Fruit fly (Drosophila melanogaster) whole organism, embryonic: Measurements from ENCODE around the gene TbCMF46.

Experiments
- Antp ChIP-seq: fragments of 200-800 bp; sonication (Bioruptor generic); optimal IDR thresholded peaks from 3 replicates; lab custom pipeline; 2016; ENCODE audit warnings: missing biosample characterization, missing genetic modification characterization
- Atf-2 ChIP-seq: fragments of 200-800 bp; sonication (Bioruptor generic); optimal IDR thresholded peaks from 2 replicates; lab custom pipeline; 2016; ENCODE audit warnings: missing biosample characterization, missing genetic modification characterization
- Bgb ChIP-seq: fragments of 200-800 bp; sonication (Bioruptor generic); IDR thresholded peaks from 2 replicates; pipeline ENCODE4 v1.3.6; 2022; ENCODE audit warnings: missing biosample characterization, missing genetic modification characterization; ENCODE audit not compliant: partially characterized antibody
- CG10209 ChIP-seq: fragments of 200-800 bp; sonication (Bioruptor generic); optimal IDR thresholded peaks from 3 replicates; lab custom pipeline; 2017; ENCODE audit warnings: missing biosample characterization, mild to moderate bottlenecking, missing genetic modification characterization, missing genetic modification reagents
- CG11456 ChIP-seq: fragments of 200-800 bp; sonication (Bioruptor generic); IDR thresholded peaks from 3 replicates; pipeline ENCODE4 v1.3.6; 2022; ENCODE audit warnings: missing biosample characterization, missing genetic modification characterization
- CG12659 ChIP-seq: fragments of 200-800 bp; sonication (Bioruptor generic); optimal IDR thresholded peaks from 3 replicates; lab custom pipeline; 2017; ENCODE audit warnings: mild to moderate bottlenecking, missing biosample characterization, missing genetic modification reagents, missing genetic modification characterization
- CG14014 ChIP-seq: fragments of 200-800 bp; sonication (Bioruptor generic); IDR thresholded peaks from 2 replicates; pipeline ENCODE4 v1.3.6; 2022; ENCODE audit warnings: missing biosample characterization, missing genetic modification characterization
- CG14965 ChIP-seq: fragments of 200-800 bp; sonication (Bioruptor generic); optimal IDR thresholded peaks from 2 replicates; lab custom pipeline; 2016; ENCODE audit warnings: missing biosample characterization, missing genetic modification characterization, borderline replicate concordance
- CG15269 ChIP-seq: fragments of 200-800 bp; sonication (Bioruptor generic); optimal IDR thresholded peaks from 2 replicates; lab custom pipeline; 2018; ENCODE audit warnings: missing biosample characterization, mild to moderate bottlenecking, missing genetic modification characterization, moderate library complexity
- CG15479 ChIP-seq: fragments of 200-800 bp; sonication (Bioruptor generic); optimal IDR thresholded peaks from 3 replicates; lab custom pipeline; 2019; ENCODE audit warnings: missing biosample characterization, mild to moderate bottlenecking, missing genetic modification characterization, moderate library complexity
- CG15601 ChIP-seq: fragments of 200-800 bp; sonication (Bioruptor generic); optimal IDR thresholded peaks from 3 replicates; lab custom pipeline; 2019; ENCODE audit warnings: missing biosample characterization, mild to moderate bottlenecking, missing genetic modification characterization, moderate library complexity
- CG16863 ChIP-seq: fragments of 200-800 bp; sonication (Bioruptor generic); optimal IDR thresholded peaks from 3 replicates; lab custom pipeline; 2016; ENCODE audit warnings: missing biosample characterization, missing genetic modification characterization
- CG18011 ChIP-seq: fragments of 200-800 bp; sonication (Bioruptor generic); optimal IDR thresholded peaks from 2 replicates; lab custom pipeline; 2017; ENCODE audit warnings: missing biosample characterization, missing genetic modification characterization, mild to moderate bottlenecking, moderate library complexity, missing genotype
- CG2712 ChIP-seq: fragments of 200-800 bp; optimal IDR thresholded peaks from 3 replicates; lab custom pipeline; 2019; ENCODE audit warnings: missing biosample characterization, mild to moderate bottlenecking, missing genetic modification characterization, moderate library complexity
- CG30403 ChIP-seq: fragments of 200-800 bp; sonication (Bioruptor generic); optimal IDR thresholded peaks from 3 replicates; lab custom pipeline; 2016; ENCODE audit warnings: missing biosample characterization, missing genetic modification characterization
- CG3281 ChIP-seq: fragments of 200-800 bp; sonication (Bioruptor generic); optimal IDR thresholded peaks from 3 replicates; lab custom pipeline; 2017; ENCODE audit warnings: missing biosample characterization, mild to moderate bottlenecking, missing genetic modification characterization
- CG3847 ChIP-seq: fragments of 200-800 bp; sonication (Bioruptor generic); IDR thresholded peaks from 2 replicates; pipeline ENCODE4 v1.3.6; 2022; ENCODE audit warnings: missing biosample characterization, missing genetic modification characterization
- CG4617 ChIP-seq: fragments of 200-800 bp; sonication (Bioruptor generic); optimal IDR thresholded peaks from 3 replicates; lab custom pipeline; 2016; ENCODE audit warnings: missing biosample characterization, missing genetic modification characterization, borderline replicate concordance
- CG7786 ChIP-seq: fragments of 200-800 bp; sonication (Bioruptor generic); optimal IDR thresholded peaks from 2 replicates; lab custom pipeline; 2016; ENCODE audit warnings: missing biosample characterization, missing genetic modification characterization
- CG9437 ChIP-seq: fragments of 200-800 bp; sonication (Bioruptor generic); optimal IDR thresholded peaks from 2 replicates; lab custom pipeline; 2018; ENCODE audit warnings: missing biosample characterization, mild to moderate bottlenecking, missing genetic modification characterization
- Deaf1 ChIP-seq: fragments of 200-800 bp; optimal IDR thresholded peaks from 3 replicates; lab custom pipeline; 2019; ENCODE audit warnings: missing biosample characterization, mild to moderate bottlenecking, missing genetic modification characterization, moderate library complexity
- Doc3 ChIP-seq: fragments of 200-800 bp; sonication (Bioruptor generic); IDR thresholded peaks from 3 replicates; pipeline ENCODE4 v1.3.6; 2022; ENCODE audit warnings: missing biosample characterization, missing genetic modification characterization; ENCODE audit not compliant: partially characterized antibody
- Ets97D ChIP-seq: fragments of 200-800 bp; sonication (Bioruptor generic); optimal IDR thresholded peaks from 3 replicates; lab custom pipeline; 2016; ENCODE audit warnings: missing biosample characterization, missing genetic modification characterization
- Jarid2 ChIP-seq: fragments of 200-800 bp; sonication (Bioruptor generic); optimal IDR thresholded peaks from 3 replicates; lab custom pipeline; 2017; ENCODE audit warnings: mild to moderate bottlenecking, missing biosample characterization, missing genetic modification reagents, missing genetic modification characterization
- Med ChIP-seq: fragments of 200-800 bp; sonication (Bioruptor generic); peaks from one replicate; lab custom pipeline; 2016; ENCODE audit warnings: missing biosample characterization, missing genetic modification characterization, mild to moderate bottlenecking, inconsistent platforms, moderate library complexity
- Meics ChIP-seq: fragments of 200-800 bp; sonication (Bioruptor generic); optimal IDR thresholded peaks from 2 replicates; lab custom pipeline; 2017; ENCODE audit warnings: missing biosample characterization, mild to moderate bottlenecking, missing genetic modification characterization
- Nf-YB ChIP-seq: fragments of 200-800 bp; sonication (Bioruptor generic); optimal IDR thresholded peaks from 3 replicates; lab custom pipeline; 2019; ENCODE audit warnings: missing biosample characterization, mild to moderate bottlenecking, missing genetic modification characterization, moderate library complexity
- Optix ChIP-seq: fragments of 200-800 bp; sonication (Bioruptor generic); IDR thresholded peaks from 3 replicates; pipeline ENCODE4 v1.3.6; 2022; ENCODE audit warnings: missing biosample characterization, missing genetic modification characterization
- Sox100B ChIP-seq: fragments of 200-800 bp; sonication (Bioruptor generic); optimal IDR thresholded peaks from 3 replicates; lab custom pipeline; 2018; ENCODE audit warnings: missing biosample characterization, mild to moderate bottlenecking, missing genetic modification characterization
- Spps ChIP-seq: fragments of 200-800 bp; sonication (Bioruptor generic); optimal IDR thresholded peaks from 2 replicates; lab custom pipeline; 2018; ENCODE audit warnings: missing biosample characterization, mild to moderate bottlenecking, missing genetic modification characterization
- TFAM ChIP-seq: fragments of 200-800 bp; sonication (Bioruptor generic); optimal IDR thresholded peaks from 2 replicates; lab custom pipeline; 2017; ENCODE audit warnings: missing biosample characterization, missing genetic modification characterization, inconsistent platforms
- ab ChIP-seq: fragments of 200-800 bp; sonication (Bioruptor generic); optimal IDR thresholded peaks from 2 replicates; lab custom pipeline; 2016; ENCODE audit warnings: missing biosample characterization, missing genetic modification characterization
- az2 ChIP-seq: fragments of 200-800 bp; sonication (Bioruptor generic); optimal IDR thresholded peaks from 3 replicates; lab custom pipeline; 2016; ENCODE audit warnings: missing biosample characterization, missing genetic modification characterization
- bowl ChIP-seq: fragments of 200-800 bp; sonication (Bioruptor generic); IDR thresholded peaks from 2 replicates; pipeline ENCODE4 v1.3.6; 2022; ENCODE audit warnings: missing biosample characterization, missing genetic modification characterization
- btn ChIP-seq: fragments of 200-800 bp; sonication (Bioruptor generic); optimal IDR thresholded peaks from 2 replicates; lab custom pipeline; 2016; ENCODE audit warnings: missing biosample characterization, missing genetic modification characterization
- cad ChIP-seq: fragments of >200 bp; optimal IDR thresholded peaks from 2 replicates; lab custom pipeline; 2017; ENCODE audit warnings: missing biosample characterization, missing genetic modification characterization
- ci ChIP-seq: fragments of 200-800 bp; sonication (Bioruptor generic); IDR thresholded peaks from 3 replicates; pipeline ENCODE4 v1.3.6; 2022; ENCODE audit warnings: missing biosample characterization, missing genetic modification characterization
- dmrt11E ChIP-seq: fragments of 200-800 bp; sonication (Bioruptor generic); optimal IDR thresholded peaks from 3 replicates; lab custom pipeline; 2018; ENCODE audit warnings: missing biosample characterization, mild to moderate bottlenecking, missing genetic modification characterization, moderate library complexity
- dpn ChIP-seq, 2 experiments: fragments of 200-800 bp; sonication (Bioruptor generic); optimal IDR thresholded peaks; 3 replicates each; lab custom pipeline; 2016; ENCODE audit warnings: missing biosample characterization in 2 of 2, missing genetic modification characterization in 2 of 2
- ind ChIP-seq: fragments of 200-800 bp; sonication (Bioruptor generic); optimal IDR thresholded peaks from 3 replicates; lab custom pipeline; 2016; ENCODE audit warnings: missing biosample characterization, missing genetic modification characterization
- kay ChIP-seq: fragments of 200-800 bp; sonication (Bioruptor generic); optimal IDR thresholded peaks from 2 replicates; lab custom pipeline; 2016; ENCODE audit warnings: missing biosample characterization, missing genetic modification characterization
- mld ChIP-seq: fragments of 200-800 bp; sonication (Bioruptor generic); IDR thresholded peaks from 3 replicates; pipeline ENCODE4 v1.3.6; 2022; ENCODE audit warnings: missing biosample characterization, missing genetic modification characterization; ENCODE audit not compliant: partially characterized antibody
- org-1 ChIP-seq: fragments of 200-800 bp; sonication (Bioruptor generic); optimal IDR thresholded peaks from 2 replicates; lab custom pipeline; 2017; ENCODE audit warnings: missing biosample characterization, missing genetic modification characterization
- pho ChIP-seq: fragments of 200-800 bp; sonication (Bioruptor generic); optimal IDR thresholded peaks from 2 replicates; lab custom pipeline; 2016; ENCODE audit warnings: missing biosample characterization, missing genetic modification characterization
- scrt ChIP-seq: fragments of 200-800 bp; sonication (Bioruptor generic); optimal IDR thresholded peaks from 2 replicates; lab custom pipeline; 2018; ENCODE audit warnings: missing biosample characterization, mild to moderate bottlenecking, missing genetic modification characterization, moderate library complexity
- sd ChIP-seq: fragments of 200-800 bp; sonication (Bioruptor generic); optimal IDR thresholded peaks from 3 replicates; lab custom pipeline; 2018; ENCODE audit warnings: missing biosample characterization, mild to moderate bottlenecking, missing genetic modification characterization, moderate library complexity
- sens ChIP-seq: fragments of 200-800 bp; sonication (Bioruptor generic); peaks from one replicate; lab custom pipeline; 2016; ENCODE audit warnings: missing biosample characterization, missing genetic modification characterization
- sima ChIP-seq: fragments of 200-800 bp; sonication (Bioruptor generic); optimal IDR thresholded peaks from 2 replicates; lab custom pipeline; 2016; ENCODE audit warnings: missing biosample characterization, missing genetic modification characterization
- tap ChIP-seq: fragments of 200-800 bp; optimal IDR thresholded peaks from 3 replicates; lab custom pipeline; 2019; ENCODE audit warnings: missing biosample characterization, mild to moderate bottlenecking, missing genetic modification characterization, moderate library complexity
- tll ChIP-seq, 2 experiments: fragments of 200-800 bp in 1 of 2; fragments of >200 bp in 1 of 2; sonication (Bioruptor generic) in 1 of 2; optimal IDR thresholded peaks; 2 replicates each; lab custom pipeline; 2017 to 2019; ENCODE audit warnings: missing biosample characterization in 2 of 2, missing genetic modification characterization in 2 of 2, mild to moderate bottlenecking in 1 of 2, moderate library complexity in 1 of 2
- vvl ChIP-seq: fragments of 200-800 bp; sonication (Bioruptor generic); IDR thresholded peaks from 2 replicates; pipeline ENCODE4 v1.3.6; 2022; ENCODE audit warnings: missing biosample characterization, missing genetic modification characterization

Gene TbCMF46

DNA sequence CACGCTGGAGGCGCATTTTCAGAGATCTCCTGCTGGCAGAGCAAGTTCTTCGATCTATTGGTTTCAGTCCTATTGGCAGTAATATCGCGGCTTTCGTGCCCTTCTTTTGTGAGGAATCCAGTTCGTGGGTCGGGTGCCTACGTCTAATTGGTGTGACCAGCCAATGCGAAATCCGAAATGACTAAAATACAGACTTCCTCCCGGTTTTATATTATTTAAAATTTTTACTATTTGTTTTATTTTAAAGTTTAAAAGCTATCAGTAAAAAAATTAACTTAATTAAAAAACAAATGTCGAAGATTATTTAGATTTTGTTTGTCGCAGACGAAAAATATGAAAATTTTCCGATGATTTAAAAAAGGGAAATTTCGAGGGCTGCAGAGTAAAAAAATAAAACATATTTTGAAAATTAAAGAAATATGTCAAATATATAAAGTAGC is 39.0 kb upstream of the TbCMF46 start, which contains the start of gene CG5850 (continued):
- TF ChIP-seq Sox100B (GFP tag; lab: Kevin White, UChicago) (peak; percentile 54), CG16863 (GFP tag; lab: Kevin White, UChicago) (no peak), ind (GFP tag; lab: Kevin White, UChicago) (no peak), CG15601 (tag; lab: Kevin White, UChicago) (peak; percentile 13), Ets97D (no peak), Med (GFP tag; lab: Kevin White, UChicago) (no peak), az2 (GFP tag; lab: Kevin White, UChicago) (no peak), CG14965 (GFP tag; lab: Kevin White, UChicago) (no peak), tap (no peak), CG3847 (no peak), mld (no peak), Doc3 (GFP tag; lab: Robert Waterston, UW) (no peak), Bgb (GFP tag; lab: Robert Waterston, UW) (no peak), Deaf1 (tag; lab: Kevin White, UChicago) (peak; percentile 43), bowl (GFP tag; lab: Robert Waterston, UW) (no peak), CG18011 (GFP tag; lab: Kevin White, UChicago) (no peak), Jarid2 (GFP tag; lab: Kevin White, UChicago) (no peak), dmrt11E (tag; lab: Kevin White, UChicago) (peak; percentile 7), CG4617 (GFP tag; lab: Kevin White, UChicago) (peak; percentile 60), CG2712 (tag; lab: Kevin White, UChicago) (peak; percentile 44), Nf-YB (GFP tag; lab: Kevin White, UChicago) (peak; percentile 3), CG30403 (GFP tag; lab: Kevin White, UChicago) (peak; percentile 14), kay (GFP tag; lab: Kevin White, UChicago) (no peak), Antp (GFP tag; lab: Kevin White, UChicago) (no peak), Spps (tag; lab: Kevin White, UChicago) (no peak), vvl (GFP tag; lab: Robert Waterston, UW) (no peak), tll (GFP tag; optimal IDR thresholded peaks at IDR 0.05; lab: Kevin White, UChicago) (no peak), TFAM (GFP tag; lab: Kevin White, UChicago) (no peak), ci (GFP tag; lab: Robert Waterston, UW) (no peak), Meics (GFP tag; lab: Kevin White, UChicago) (peak; percentile 1), sima (GFP tag; lab: Kevin White, UChicago) (no peak), cad (GFP tag; lab: Kevin White, UChicago) (no peak), sd (peak; percentile 15), ab (GFP tag; lab: Kevin White, UChicago) (no peak), pho (GFP tag; lab: Kevin White, UChicago) (no peak), CG10209 (GFP tag; lab: Kevin White, UChicago) (no peak), scrt (GFP tag; lab: Kevin White, UChicago) (peak; percentile 26), CG3281 (no peak), CG12659 (GFP tag; lab: Kevin White, UChicago) (peak; percentile 51), CG11456 (GFP tag; lab: Robert Waterston, UW) (no peak), CG15479 (GFP tag; lab: Kevin White, UChicago) (no peak), btn (GFP tag; lab: Kevin White, UChicago) (no peak), CG7786 (GFP tag; lab: Kevin White, UChicago) (no peak), org-1 (no peak), dpn (GFP tag; optimal IDR thresholded peaks at IDR 0.05; lab: Kevin White, UChicago) (no peak), sens (GFP tag; lab: Kevin White, UChicago) (peak; percentile 25), Optix (GFP tag; lab: Robert Waterston, UW) (no peak), Atf-2 (GFP tag; lab: Kevin White, UChicago) (no peak), CG9437 (GFP tag; lab: Kevin White, UChicago) (peak; percentile 30), CG14014 (GFP tag; lab: Robert Waterston, UW) (no peak), CG15269 (tag; lab: Kevin White, UChicago) (no peak)
